Fruit fly (Drosophila melanogaster) whole organism, embryonic: ENCODE data around the gene CG2182.

Source experiments
- Aef1 ChIP-seq: fragments of 200-800 bp; sonication (Bioruptor generic); IDR thresholded peaks from 3 replicates; pipeline ENCODE4 v1.3.6; 2022; ENCODE audit warnings: missing biosample characterization, missing genetic modification characterization
- CG10147 ChIP-seq: fragments of 200-800 bp; sonication (Bioruptor generic); optimal IDR thresholded peaks from 2 replicates; lab custom pipeline; 2019; ENCODE audit warnings: missing biosample characterization, mild to moderate bottlenecking, missing genetic modification characterization, moderate library complexity
- CG10267 ChIP-seq: fragments of 200-800 bp; sonication (Bioruptor generic); optimal IDR thresholded peaks from 2 replicates; lab custom pipeline; 2018; ENCODE audit warnings: missing biosample characterization, mild to moderate bottlenecking, missing genetic modification characterization, moderate library complexity
- CG10959 ChIP-seq: fragments of 200-800 bp; sonication (Bioruptor generic); IDR thresholded peaks from 2 replicates; pipeline ENCODE4 v1.3.6; 2022; ENCODE audit warnings: missing biosample characterization, missing genetic modification characterization
- CG11085 ChIP-seq: fragments of 200-800 bp; sonication (Bioruptor generic); IDR thresholded peaks from 2 replicates; pipeline ENCODE4 v1.3.6; 2022; ENCODE audit warnings: missing biosample characterization, missing genetic modification characterization
- CG11695 ChIP-seq: fragments of 200-800 bp; sonication (Bioruptor generic); IDR thresholded peaks from 3 replicates; pipeline ENCODE4 v1.3.6; 2022; ENCODE audit warnings: missing biosample characterization, missing genetic modification characterization
- CG12219 ChIP-seq: fragments of 200-800 bp; sonication (Bioruptor generic); optimal IDR thresholded peaks from 3 replicates; lab custom pipeline; 2018; ENCODE audit warnings: missing biosample characterization, mild to moderate bottlenecking, missing genetic modification characterization
- CG13287 ChIP-seq: fragments of 200-800 bp; sonication (Bioruptor generic); IDR thresholded peaks from 2 replicates; pipeline ENCODE4 v1.3.6; 2022; ENCODE audit warnings: missing biosample characterization, missing genetic modification characterization; ENCODE audit not compliant: partially characterized antibody
- CG13775 ChIP-seq: fragments of 200-800 bp; sonication (Bioruptor generic); optimal IDR thresholded peaks from 3 replicates; lab custom pipeline; 2017; ENCODE audit warnings: missing biosample characterization, mild to moderate bottlenecking, missing genetic modification characterization
- CG14014 ChIP-seq: fragments of 200-800 bp; sonication (Bioruptor generic); IDR thresholded peaks from 2 replicates; pipeline ENCODE4 v1.3.6; 2022; ENCODE audit warnings: missing biosample characterization, missing genetic modification characterization
- CG1529 ChIP-seq: fragments of 200-800 bp; sonication (Bioruptor generic); optimal IDR thresholded peaks from 3 replicates; lab custom pipeline; 2018; ENCODE audit warnings: missing biosample characterization, missing genetic modification characterization
- CG16863 ChIP-seq: fragments of 200-800 bp; sonication (Bioruptor generic); optimal IDR thresholded peaks from 3 replicates; lab custom pipeline; 2016; ENCODE audit warnings: missing biosample characterization, missing genetic modification characterization
- CG17359 ChIP-seq: fragments of 200-800 bp; sonication (Bioruptor generic); optimal IDR thresholded peaks from 3 replicates; lab custom pipeline; 2018; ENCODE audit warnings: missing biosample characterization, mild to moderate bottlenecking, missing genetic modification characterization, moderate library complexity
- CG18764 ChIP-seq: fragments of 200-800 bp; sonication (Bioruptor generic); optimal IDR thresholded peaks from 3 replicates; lab custom pipeline; 2016; ENCODE audit warnings: missing biosample characterization, missing genetic modification characterization
- CG2678 ChIP-seq: fragments of 200-800 bp; sonication (Bioruptor generic); optimal IDR thresholded peaks from 3 replicates; lab custom pipeline; 2019; ENCODE audit warnings: missing biosample characterization, mild to moderate bottlenecking, missing genetic modification characterization, moderate library complexity
- CG34376 ChIP-seq: fragments of 200-800 bp; sonication (Bioruptor generic); optimal IDR thresholded peaks from 2 replicates; lab custom pipeline; 2018; ENCODE audit warnings: missing biosample characterization, mild to moderate bottlenecking, missing genetic modification characterization
- CG6654 ChIP-seq: fragments of 200-800 bp; sonication (Bioruptor generic); optimal IDR thresholded peaks from 2 replicates; lab custom pipeline; 2017; ENCODE audit warnings: missing biosample characterization, mild to moderate bottlenecking, missing genetic modification characterization
- CG7556 ChIP-seq: fragments of 200-800 bp; sonication (Bioruptor generic); optimal IDR thresholded peaks from 2 replicates; lab custom pipeline; 2017; ENCODE audit warnings: missing biosample characterization, mild to moderate bottlenecking, missing genetic modification characterization
- CG8388 ChIP-seq: fragments of 200-800 bp; sonication (Bioruptor generic); optimal IDR thresholded peaks from 2 replicates; lab custom pipeline; 2019; ENCODE audit warnings: missing biosample characterization, mild to moderate bottlenecking, missing genetic modification characterization, moderate library complexity
- CG8924 ChIP-seq: fragments of 200-800 bp; optimal IDR thresholded peaks from 3 replicates; lab custom pipeline; 2019; ENCODE audit warnings: missing biosample characterization, mild to moderate bottlenecking, missing genetic modification characterization, moderate library complexity
- Dek ChIP-seq: fragments of 200-800 bp; sonication (Bioruptor generic); optimal IDR thresholded peaks from 3 replicates; lab custom pipeline; 2019; ENCODE audit warnings: missing biosample characterization, mild to moderate bottlenecking, missing genetic modification characterization, moderate library complexity
- Dip3 ChIP-seq: fragments of 200-800 bp; sonication (Bioruptor generic); optimal IDR thresholded peaks from 3 replicates; lab custom pipeline; 2016; ENCODE audit warnings: missing biosample characterization, missing genetic modification characterization
- Ets65A ChIP-seq: fragments of 200-800 bp; sonication (Bioruptor generic); peaks from one replicate; lab custom pipeline; 2016; ENCODE audit warnings: missing biosample characterization, missing genetic modification characterization
- H2.0 ChIP-seq: fragments of 200-800 bp; sonication (Bioruptor generic); IDR thresholded peaks from 2 replicates; pipeline ENCODE4 v1.3.6; 2022; ENCODE audit warnings: missing biosample characterization, missing genetic modification characterization
- Hmx ChIP-seq: fragments of 200-800 bp; sonication (Bioruptor generic); optimal IDR thresholded peaks from 2 replicates; lab custom pipeline; 2016; ENCODE audit warnings: missing biosample characterization, missing genetic modification characterization
- Hr39 ChIP-seq: fragments of >200 bp; optimal IDR thresholded peaks from 2 replicates; lab custom pipeline; 2017
- MTF-1 ChIP-seq: fragments of 200-800 bp; sonication (Bioruptor generic); optimal IDR thresholded peaks from 2 replicates; lab custom pipeline; 2018; ENCODE audit warnings: missing biosample characterization, mild to moderate bottlenecking, missing genetic modification characterization, borderline replicate concordance
- Meics ChIP-seq: fragments of 200-800 bp; sonication (Bioruptor generic); optimal IDR thresholded peaks from 2 replicates; lab custom pipeline; 2017; ENCODE audit warnings: missing biosample characterization, mild to moderate bottlenecking, missing genetic modification characterization
- Myb ChIP-seq: fragments of 200-800 bp; sonication (Bioruptor generic); optimal IDR thresholded peaks from 2 replicates; lab custom pipeline; 2016; ENCODE audit warnings: missing biosample characterization, missing genetic modification characterization
- Poxn ChIP-seq: fragments of 200-800 bp; sonication (Bioruptor generic); IDR thresholded peaks from 2 replicates; pipeline ENCODE4 v1.3.6; 2022; ENCODE audit warnings: missing biosample characterization, missing genetic modification characterization
- Side ChIP-seq: fragments of 200-800 bp; sonication (Bioruptor generic); optimal IDR thresholded peaks from 2 replicates; lab custom pipeline; 2016; ENCODE audit warnings: missing biosample characterization, missing genetic modification characterization
- br ChIP-seq: fragments of >200 bp; optimal IDR thresholded peaks from 2 replicates; lab custom pipeline; 2017
- chinmo ChIP-seq: fragments of 200-800 bp; sonication (Bioruptor generic); IDR thresholded peaks from 4 replicates; pipeline ENCODE4 v1.3.6; 2022; ENCODE audit warnings: missing biosample characterization, missing genetic modification characterization; ENCODE audit not compliant: partially characterized antibody
- chn ChIP-seq: fragments of 200-800 bp; sonication (Bioruptor generic); optimal IDR thresholded peaks from 2 replicates; lab custom pipeline; 2016; ENCODE audit warnings: missing biosample characterization, missing genetic modification characterization
- croc ChIP-seq: fragments of 200-800 bp; sonication (Bioruptor generic); conservative IDR thresholded peaks from 3 replicates; pipeline ENCODE4 v1.3.6; 2022; ENCODE audit warnings: missing biosample characterization, missing genetic modification characterization
- crp ChIP-seq, 2 experiments: fragments of 200-800 bp; sonication (Bioruptor generic); optimal IDR thresholded peaks; 2 replicates in 1 of 2; 3 replicates in 1 of 2; lab custom pipeline; 2017; ENCODE audit warnings: missing biosample characterization in 2 of 2, missing genetic modification characterization in 2 of 2, mild to moderate bottlenecking in 1 of 2, moderate library complexity in 1 of 2
- danr ChIP-seq: fragments of 200-800 bp; sonication (Bioruptor generic); IDR thresholded peaks from 2 replicates; pipeline ENCODE4 v1.3.6; 2022; ENCODE audit warnings: missing biosample characterization, missing genetic modification characterization
- dysf ChIP-seq: fragments of 200-800 bp; sonication (Bioruptor generic); IDR thresholded peaks from 3 replicates; pipeline ENCODE4 v1.3.6; 2022; ENCODE audit warnings: missing biosample characterization, missing genetic modification characterization
- exex ChIP-seq: fragments of 200-800 bp; sonication (Bioruptor generic); optimal IDR thresholded peaks from 4 replicates; lab custom pipeline; 2018; ENCODE audit warnings: missing biosample characterization, mild to moderate bottlenecking, missing genetic modification characterization, moderate library complexity
- grn ChIP-seq: fragments of 200-800 bp; sonication (Bioruptor generic); optimal IDR thresholded peaks from 3 replicates; lab custom pipeline; 2017; ENCODE audit warnings: missing biosample characterization, missing genetic modification characterization
- gro ChIP-seq: fragments of 200-800 bp; sonication (Bioruptor generic); optimal IDR thresholded peaks from 2 replicates; lab custom pipeline; 2016; ENCODE audit warnings: missing biosample characterization, missing genetic modification characterization
- her ChIP-seq: fragments of 200-800 bp; sonication (Bioruptor generic); optimal IDR thresholded peaks from 2 replicates; lab custom pipeline; 2016; ENCODE audit warnings: missing biosample characterization, missing genetic modification characterization
- jing ChIP-seq: fragments of 200-800 bp; sonication (Bioruptor generic); optimal IDR thresholded peaks from 2 replicates; lab custom pipeline; 2018; ENCODE audit warnings: missing biosample characterization, mild to moderate bottlenecking, missing genetic modification characterization
- lbe ChIP-seq: fragments of 200-800 bp; sonication (Bioruptor generic); optimal IDR thresholded peaks from 2 replicates; lab custom pipeline; 2016; ENCODE audit warnings: missing biosample characterization, mild to moderate bottlenecking, missing genetic modification characterization
- mld ChIP-seq: fragments of 200-800 bp; sonication (Bioruptor generic); IDR thresholded peaks from 3 replicates; pipeline ENCODE4 v1.3.6; 2022; ENCODE audit warnings: missing biosample characterization, missing genetic modification characterization; ENCODE audit not compliant: partially characterized antibody
- pfk ChIP-seq: fragments of 200-800 bp; sonication (Bioruptor generic); optimal IDR thresholded peaks from 2 replicates; lab custom pipeline; 2018; ENCODE audit warnings: missing biosample characterization, mild to moderate bottlenecking, missing genetic modification characterization, moderate library complexity
- scrt ChIP-seq: fragments of 200-800 bp; sonication (Bioruptor generic); optimal IDR thresholded peaks from 2 replicates; lab custom pipeline; 2018; ENCODE audit warnings: missing biosample characterization, mild to moderate bottlenecking, missing genetic modification characterization, moderate library complexity
- stwl ChIP-seq: fragments of 200-800 bp; sonication (Bioruptor generic); optimal IDR thresholded peaks from 3 replicates; lab custom pipeline; 2018; ENCODE audit warnings: missing biosample characterization, mild to moderate bottlenecking, missing genetic modification characterization, moderate library complexity
- twi ChIP-seq: fragments of 200-800 bp; optimal IDR thresholded peaks from 2 replicates; lab custom pipeline; 2019; ENCODE audit warnings: missing biosample characterization, mild to moderate bottlenecking, missing genetic modification characterization, moderate library complexity
- usp ChIP-seq: fragments of >200 bp; optimal IDR thresholded peaks from 2 replicates; lab custom pipeline; 2017; ENCODE audit warnings: missing biosample characterization, missing genetic modification characterization

CG2182 gene

dm6 chr3R:5686049-5686757 is 26.5 kb upstream of the CG2182 start (continued):
- TF ChIP-seq Dek (tag; lab: Kevin White, UChicago) (peak; percentile 40), Hmx (GFP tag; lab: Kevin White, UChicago) (no peak), br (lab: Kevin White, UChicago) (no peak), CG2678 (tag; lab: Kevin White, UChicago) (peak; percentile 76), CG12219 (GFP tag; lab: Kevin White, UChicago) (peak; percentile 37), MTF-1 (GFP tag; lab: Kevin White, UChicago) (no peak), CG10147 (peak; percentile 35), CG11695 (GFP tag; lab: Robert Waterston, UW) (peak; percentile 23; the same call in 1 of the 3 replicates), Side (no peak), chinmo (no peak), CG34376 (GFP tag; lab: Kevin White, UChicago) (no peak), H2.0 (GFP tag; lab: Robert Waterston, UW) (peak; percentile 39; the same call in 1 of the 2 replicates), Myb (GFP tag; lab: Kevin White, UChicago) (no peak), mld (GFP tag; lab: Robert Waterston, UW) (no peak), her (peak; percentile 6), Poxn (GFP tag; lab: Robert Waterston, UW) (no peak), CG16863 (GFP tag; lab: Kevin White, UChicago) (no peak), CG10959 (GFP tag; lab: Robert Waterston, UW) (no peak), usp (GFP tag; lab: Kevin White, UChicago) (no peak), CG13775 (GFP tag; lab: Kevin White, UChicago) (no peak), CG18764 (GFP tag; lab: Kevin White, UChicago) (no peak), scrt (GFP tag; lab: Kevin White, UChicago) (no peak), crp (GFP tag; optimal IDR thresholded peaks at IDR 0.05; lab: Kevin White, UChicago) (no peak), dysf (peak; percentile 61; the same call in 2 of the 3 replicates), CG7556 (GFP tag; lab: Kevin White, UChicago) (peak; percentile 57), CG10267 (tag; lab: Kevin White, UChicago) (no peak), CG1529 (GFP tag; lab: Kevin White, UChicago) (no peak), CG14014 (GFP tag; lab: Robert Waterston, UW) (peak; percentile 62; the same call in 1 of the 2 replicates), gro (GFP tag; lab: Kevin White, UChicago) (no peak), CG11085 (GFP tag; lab: Robert Waterston, UW) (no peak), Aef1 (GFP tag; lab: Robert Waterston, UW) (peak; percentile 23; the same call in 1 of the 3 replicates), danr (no peak), exex (tag; lab: Kevin White, UChicago) (no peak), pfk (GFP tag; lab: Kevin White, UChicago) (no peak), Hr39 (lab: Kevin White, UChicago) (no peak), CG13287 (GFP tag; lab: Robert Waterston, UW) (no peak), lbe (GFP tag; lab: Kevin White, UChicago) (no peak), CG6654 (no peak), stwl (tag; lab: Kevin White, UChicago) (no peak), CG8388 (GFP tag; lab: Kevin White, UChicago) (no peak), chn (GFP tag; lab: Kevin White, UChicago) (peak; percentile 25), grn (no peak), Ets65A (GFP tag; lab: Kevin White, UChicago) (peak; percentile 36), twi (tag; lab: Kevin White, UChicago) (no peak), CG17359 (tag; lab: Kevin White, UChicago) (peak; percentile 64), croc (GFP tag; lab: Robert Waterston, UW) (peak; percentile 13; the same call in 1 of the 3 replicates), CG8924 (tag; lab: Kevin White, UChicago) (peak; percentile 53), Dip3 (peak; percentile 25), jing (GFP tag; lab: Kevin White, UChicago) (no peak), Meics (peak; percentile 68)
